Worm (Caenorhabditis elegans): ENCODE measurements around the gene H37A05.2.
A peak's percentile ranks its signal among the peaks of the same experiment; 100 is the strongest.

Gene H37A05.2

DNA sequence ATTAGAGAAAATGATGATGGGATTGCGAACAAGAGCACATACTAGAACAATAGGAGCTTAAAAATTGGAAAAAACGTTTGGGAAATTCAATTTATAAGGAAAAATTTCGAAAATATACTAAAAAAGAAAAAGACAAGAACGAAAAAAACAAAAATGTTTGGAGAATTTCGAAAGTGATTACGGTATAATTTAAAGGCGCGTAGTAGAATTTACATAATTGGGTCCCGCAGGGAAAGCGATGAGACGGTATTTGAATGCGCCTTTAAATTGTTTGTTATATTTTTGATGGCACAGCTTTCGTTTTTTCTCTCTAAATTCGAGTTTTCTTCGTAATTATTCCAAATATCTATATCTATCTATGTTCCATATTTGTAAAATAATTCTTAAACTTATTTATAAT, 26.1 kb upstream of the H37A05.2 start:
- no peak for TF ChIP-seq mef-2 (tag; optimal IDR thresholded peaks at IDR 0.05)
- TF ChIP-seq nhr-85 (tag), result peak; percentile 21
- TF ChIP-seq zip-4 (GFP tag; optimal IDR thresholded peaks at IDR 0.05), result no peak
- TF ChIP-seq pag-3 (tag; optimal IDR thresholded peaks at IDR 0.05; ENCODE audit: borderline replicate concordance, insufficient read depth), result no peak
- TF ChIP-seq C04F5.9 (tag; optimal IDR thresholded peaks at IDR 0.05), result no peak

DNA sequence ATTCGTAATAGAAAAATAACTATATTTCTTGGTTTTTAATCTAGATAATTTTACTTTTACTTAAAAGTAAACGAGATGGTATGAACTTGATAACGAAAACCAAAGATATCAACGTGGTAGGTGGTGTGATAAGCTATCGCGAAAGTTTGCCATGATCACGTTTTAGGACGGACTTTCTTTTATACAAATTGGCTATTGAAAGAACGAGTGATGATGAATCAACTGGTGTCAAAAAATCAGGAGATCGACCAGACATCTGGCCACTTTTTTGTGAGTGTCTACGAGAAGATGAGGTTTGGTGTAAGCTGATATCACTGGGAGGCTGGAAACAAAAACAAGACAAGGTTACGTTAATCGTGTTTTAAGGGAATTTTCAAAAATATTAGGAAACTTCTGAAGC, 25.2 kb upstream of the H37A05.2 start:
- TF ChIP-seq ceh-90 (tag; optimal IDR thresholded peaks at IDR 0.05) (no peak), C04F5.9 (tag; optimal IDR thresholded peaks at IDR 0.05) (no peak), aly-2 (tag; optimal IDR thresholded peaks at IDR 0.05) (no peak), lin-35 (GFP tag; optimal IDR thresholded peaks at IDR 0.05) (peak in 1 of 2 experiments; percentile 54), mdl-1 (tag; optimal IDR thresholded peaks at IDR 0.05) (peak in 1 of 2 experiments; percentile 10), snu-23 (GFP tag; optimal IDR thresholded peaks at IDR 0.05) (peak; percentile 18), unc-130 (tag; optimal IDR thresholded peaks at IDR 0.05) (peak; percentile 11), elt-2 (tag; optimal IDR thresholded peaks at IDR 0.05) (peak; percentile 42), nhr-90 (tag; optimal IDR thresholded peaks at IDR 0.05; ENCODE audit: poor library complexity) (peak; percentile 12), elt-3 (tag; optimal IDR thresholded peaks at IDR 0.05) (peak in 4 of 6 experiments; percentile 36 to 61 (median 54)), blmp-1 (tag; optimal IDR thresholded peaks at IDR 0.05) (peak; percentile 83), mep-1 (tag; optimal IDR thresholded peaks at IDR 0.05) (peak; percentile 6), C34B4.2 (tag; optimal IDR thresholded peaks at IDR 0.05) (no peak), nhr-19 (GFP tag; conservative IDR thresholded peaks at IDR 0.05) (peak; percentile 15; the same call in 1 of the 2 replicates), snpc-4 (tag; optimal IDR thresholded peaks at IDR 0.05) (no peak), nhr-84 (tag; optimal IDR thresholded peaks at IDR 0.05) (no peak), lsy-2 (tag; optimal IDR thresholded peaks at IDR 0.05) (peak in 1 of 2 experiments; percentile 13)

DNA sequence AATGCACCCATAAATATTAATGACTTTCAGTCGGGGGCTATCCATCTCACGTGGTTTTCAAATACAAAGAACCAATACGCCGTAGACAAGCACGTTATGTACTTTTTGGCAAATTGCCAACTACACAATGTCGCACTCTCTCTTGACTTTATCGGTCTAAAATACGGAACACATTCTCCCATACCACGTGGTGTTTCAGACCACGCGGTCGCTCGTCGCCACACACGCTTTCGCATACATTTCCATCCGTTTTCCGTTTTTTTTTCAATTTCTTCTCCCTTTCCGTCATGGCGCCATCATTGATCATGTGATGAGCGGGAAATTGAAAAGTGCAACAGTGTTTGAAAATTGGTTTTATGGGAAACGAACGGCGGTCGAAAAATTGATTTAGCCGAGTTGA, 24.5 kb upstream of the H37A05.2 start:
- TF ChIP-seq nhr-20 (tag; optimal IDR thresholded peaks at IDR 0.05), result peak; percentile 98
- no peak for TF ChIP-seq efl-3 (GFP tag; optimal IDR thresholded peaks at IDR 0.05)
- TF ChIP-seq dsc-1 (tag; optimal IDR thresholded peaks at IDR 0.05), result peak; percentile 53
- TF ChIP-seq hlh-17 (GFP tag; optimal IDR thresholded peaks at IDR 0.05; ENCODE audit: borderline replicate concordance), result no peak
- peak; percentile 58 for TF ChIP-seq C04F5.9 (tag; optimal IDR thresholded peaks at IDR 0.05)
- no peak for TF ChIP-seq sptf-1 (tag; optimal IDR thresholded peaks at IDR 0.05)
- peak; percentile 63 for TF ChIP-seq hpl-2 (GFP tag; optimal IDR thresholded peaks at IDR 0.05)
- peak; percentile 43 to 65 for TF ChIP-seq efl-1 (optimal IDR thresholded peaks at IDR 0.05)
- TF ChIP-seq efl-1 (GFP tag; optimal IDR thresholded peaks at IDR 0.05 in 1 of 2), result peak; percentile 64 to 95
- TF ChIP-seq nhr-76 (tag; optimal IDR thresholded peaks at IDR 0.05), result no peak
- no peak for TF ChIP-seq ceh-90 (tag; optimal IDR thresholded peaks at IDR 0.05)
- TF ChIP-seq unc-62 (GFP tag; optimal IDR thresholded peaks at IDR 0.05), result no peak
- TF ChIP-seq blmp-1 (tag; optimal IDR thresholded peaks at IDR 0.05), result peak; percentile 97
- peak; percentile 83 for TF ChIP-seq ztf-4 (tag; optimal IDR thresholded peaks at IDR 0.05)
- peak; percentile 38 for TF ChIP-seq unc-86 (tag; optimal IDR thresholded peaks at IDR 0.05)
- no peak for TF ChIP-seq mef-2 (tag; optimal IDR thresholded peaks at IDR 0.05)
- peak; percentile 65 for TF ChIP-seq C16A3.4 (tag; optimal IDR thresholded peaks at IDR 0.05)
- TF ChIP-seq sup-37 (GFP tag; optimal IDR thresholded peaks at IDR 0.05), result no peak
- TF ChIP-seq dpl-1 (GFP tag; optimal IDR thresholded peaks at IDR 0.05), result peak; percentile 59 to 83 (median 74)
- no peak for TF ChIP-seq F16B12.6 (tag; optimal IDR thresholded peaks at IDR 0.05)
- peak; percentile 69 to 72 for TF ChIP-seq lsy-2 (tag; optimal IDR thresholded peaks at IDR 0.05)
- no peak for TF ChIP-seq Y116A8C.19 (tag; optimal IDR thresholded peaks at IDR 0.05; ENCODE audit: borderline replicate concordance)
- TF ChIP-seq xbp-1 (tag; optimal IDR thresholded peaks at IDR 0.05), result peak; percentile 57
- peak; percentile 52 for TF ChIP-seq egl-13 (tag; optimal IDR thresholded peaks at IDR 0.05)
- TF ChIP-seq mab-9 (GFP tag; IDR thresholded peaks at IDR 0.05), result peak; percentile 62
- peak in 2 of 6 experiments; percentile 92 for TF ChIP-seq elt-3 (tag; optimal IDR thresholded peaks at IDR 0.05)
- TF ChIP-seq lin-39 (tag; optimal IDR thresholded peaks at IDR 0.05), result no peak
- TF ChIP-seq alr-1 (tag; optimal IDR thresholded peaks at IDR 0.05; ENCODE audit: borderline replicate concordance), result no peak
- peak; percentile 99 for TF ChIP-seq lin-14 (GFP tag; optimal IDR thresholded peaks at IDR 0.05)
- peak; percentile 72 for TF ChIP-seq fkh-8 (tag; optimal IDR thresholded peaks at IDR 0.05)
- no peak for TF ChIP-seq zag-1 (tag; optimal IDR thresholded peaks at IDR 0.05)
- peak; percentile 38 for TF ChIP-seq aha-1 (tag; optimal IDR thresholded peaks at IDR 0.05)
- no peak for TF ChIP-seq unc-30 (tag; optimal IDR thresholded peaks at IDR 0.05)
- peak in 1 of 2 experiments; percentile 99 for TF ChIP-seq mdl-1 (tag; optimal IDR thresholded peaks at IDR 0.05)
- TF ChIP-seq skn-1 (tag; optimal IDR thresholded peaks at IDR 0.05), result peak; percentile 70
